Worm (Caenorhabditis elegans) whole organism, L3 larva: ENCODE measurements around the gene srj-21.

Experiments
- R02D3.7 ChIP-seq: fragments of 150-350 bp; optimal IDR thresholded peaks from 2 replicates; lab custom pipeline; 2014; ENCODE audit warnings: missing biosample characterization, missing genetic modification characterization
- elt-1 ChIP-seq: fragments of 150-350 bp; optimal IDR thresholded peaks from 2 replicates; lab custom pipeline; 2014; ENCODE audit warnings: missing biosample characterization, missing genetic modification characterization
- elt-2 ChIP-seq: sonication (generic microtip); optimal IDR thresholded peaks from 2 replicates; lab custom pipeline; 2016; ENCODE audit warnings: missing genetic modification reagents, mild to moderate bottlenecking, missing genetic modification characterization, missing compliant biosample characterization
- fos-1 ChIP-seq: fragments of 150-350 bp; optimal IDR thresholded peaks from 2 replicates; lab custom pipeline; 2014; ENCODE audit warnings: missing biosample characterization, missing genetic modification characterization
- jun-1 ChIP-seq: fragments of 150-350 bp; optimal IDR thresholded peaks from 2 replicates; lab custom pipeline; 2014; ENCODE audit warnings: missing biosample characterization, missing genetic modification reagents, missing genetic modification characterization
- lin-39 ChIP-seq: fragments of 150-350 bp; optimal IDR thresholded peaks from 2 replicates; lab custom pipeline; 2018; ENCODE audit warnings: missing biosample characterization, missing genetic modification reagents, missing genetic modification characterization
- nhr-11 ChIP-seq: fragments of 150-350 bp; optimal IDR thresholded peaks from 2 replicates; lab custom pipeline; 2014; ENCODE audit warnings: missing biosample characterization, missing genetic modification characterization
- nhr-28 ChIP-seq: fragments of 150-350 bp; optimal IDR thresholded peaks from 2 replicates; lab custom pipeline; 2014; ENCODE audit warnings: missing biosample characterization, missing genetic modification characterization
- nhr-77 ChIP-seq: fragments of 150-350 bp; optimal IDR thresholded peaks from 2 replicates; lab custom pipeline; 2014; ENCODE audit warnings: missing biosample characterization, missing genetic modification characterization
- skn-1 ChIP-seq: fragments of 150-350 bp; optimal IDR thresholded peaks from 2 replicates; lab custom pipeline; 2014; ENCODE audit warnings: missing biosample characterization, missing genetic modification characterization
- unc-62 ChIP-seq: fragments of 150-350 bp; sonication (generic microtip); optimal IDR thresholded peaks from 4 replicates; lab custom pipeline; 2014; ENCODE audit warnings: missing biosample characterization, missing genetic modification reagents, missing genetic modification characterization
- ztf-4 ChIP-seq: fragments of 150-350 bp; optimal IDR thresholded peaks from 2 replicates; lab custom pipeline; 2014; ENCODE audit warnings: missing biosample characterization, missing genetic modification characterization

- no peak for TF ChIP-seq elt-1
- no peak for TF ChIP-seq R02D3.7 (tag; lab: Kevin White, UChicago)
- no peak for TF ChIP-seq unc-62 (GFP tag; lab: Kevin White, UChicago)
- no peak for TF ChIP-seq lin-39
- no peak for TF ChIP-seq fos-1 (tag; lab: Kevin White, UChicago)
- TF ChIP-seq jun-1 (tag; lab: Kevin White, UChicago) = no peak
- TF ChIP-seq nhr-28 (tag; lab: Kevin White, UChicago) = no peak
- no peak for TF ChIP-seq elt-2 (tag; lab: Kevin White, UChicago)
- TF ChIP-seq skn-1 = no peak
- no peak for TF ChIP-seq nhr-11 (tag; lab: Kevin White, UChicago)
- TF ChIP-seq nhr-77 (tag; lab: Kevin White, UChicago) = no peak
- no peak for TF ChIP-seq ztf-4 (tag; lab: Kevin White, UChicago)
These were observed 11.6 kb downstream of the srj-21 start, which contains the start of gene irld-6 for ce11 chrV:10756698-10757097.
